Worm (Caenorhabditis elegans) whole organism, L3 larva: ENCODE results near the gene gbas-1.

Experiments
- ceh-82 ChIP-seq: fragments of 150-350 bp; optimal IDR thresholded peaks from 2 replicates; lab custom pipeline; 2014; ENCODE audit warnings: missing biosample characterization, missing genetic modification characterization
- egl-27 ChIP-seq: sonication (generic microtip); optimal IDR thresholded peaks from 4 replicates; lab custom pipeline; 2017; ENCODE audit warnings: missing biosample characterization, missing genetic modification reagents, missing genetic modification characterization
- elt-3 ChIP-seq, 3 experiments: fragments of 150-350 bp in 1 of 3; sonication (generic microtip) in 2 of 3; optimal IDR thresholded peaks; 2 replicates in 2 of 3; 4 replicates in 1 of 3; lab custom pipeline; 2014 to 2017; ENCODE audit warnings: missing biosample characterization in 3 of 3, missing genetic modification characterization in 3 of 3
- mdl-1 ChIP-seq: fragments of 150-350 bp; optimal IDR thresholded peaks from 2 replicates; lab custom pipeline; 2014; ENCODE audit warnings: missing biosample characterization, missing genetic modification characterization
- nfya-1 ChIP-seq: sonication (generic microtip); optimal IDR thresholded peaks from 2 replicates; lab custom pipeline; 2017; ENCODE audit warnings: missing genetic modification characterization, mild to moderate bottlenecking, missing compliant biosample characterization, antibody characterized with exemption, moderate library complexity; ENCODE audit not compliant: insufficient read depth
- nhr-12 ChIP-seq: fragments of 150-350 bp; optimal IDR thresholded peaks from 2 replicates; lab custom pipeline; 2014; ENCODE audit warnings: missing biosample characterization, missing genetic modification characterization
- nhr-43 ChIP-seq: sonication (generic microtip); optimal IDR thresholded peaks from 2 replicates; lab custom pipeline; 2016; ENCODE audit warnings: mild to moderate bottlenecking, missing genetic modification characterization, missing compliant biosample characterization; ENCODE audit not compliant: poor library complexity, severe bottlenecking
- nhr-67 ChIP-seq: fragments of 150-350 bp; optimal IDR thresholded peaks from 2 replicates; lab custom pipeline; 2014; ENCODE audit warnings: missing biosample characterization, missing genetic modification characterization
- nhr-76 ChIP-seq: fragments of 150-350 bp; sonication (generic microtip); optimal IDR thresholded peaks from 5 replicates; lab custom pipeline; 2014; ENCODE audit warnings: missing biosample characterization, missing genetic modification characterization
- nhr-77 ChIP-seq: fragments of 150-350 bp; optimal IDR thresholded peaks from 2 replicates; lab custom pipeline; 2014; ENCODE audit warnings: missing biosample characterization, missing genetic modification characterization
- sea-2 ChIP-seq: fragments of 150-350 bp; sonication (generic microtip); optimal IDR thresholded peaks from 4 replicates; lab custom pipeline; 2014; ENCODE audit warnings: missing biosample characterization, missing genetic modification reagents, missing genetic modification characterization
- snpc-4 ChIP-seq: fragments of 150-350 bp; optimal IDR thresholded peaks from 2 replicates; lab custom pipeline; 2014; ENCODE audit warnings: missing biosample characterization, missing genetic modification characterization
- unc-39 ChIP-seq: sonication (generic microtip); optimal IDR thresholded peaks from 4 replicates; lab custom pipeline; 2017; ENCODE audit warnings: missing biosample characterization, missing genetic modification characterization

DNA sequence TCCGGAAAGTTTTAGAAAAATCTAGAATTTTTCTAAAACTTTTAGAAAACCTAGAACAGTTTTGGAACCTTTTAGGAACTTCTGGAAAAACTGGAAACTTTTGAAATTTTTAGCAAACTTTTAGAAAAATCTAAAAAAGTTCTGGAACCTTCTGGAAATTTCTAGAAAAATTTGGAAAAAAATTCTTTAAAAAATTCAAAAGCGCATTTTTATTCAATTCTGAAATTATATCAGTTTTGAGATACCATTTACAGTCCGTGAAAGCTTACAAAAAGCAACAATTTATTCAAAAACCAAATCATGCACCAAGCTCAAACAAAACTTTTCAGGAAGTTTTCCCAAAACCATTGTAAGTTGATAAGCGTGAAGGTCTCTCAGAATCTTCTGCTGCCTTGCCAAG lies 33.5 kb downstream of the gbas-1 start, which contains the start of gene K02F6.4:
- TF ChIP-seq elt-3 (tag; optimal IDR thresholded peaks at IDR 0.05; lab: Kevin White, UChicago): no peak
- no peak for TF ChIP-seq unc-39
- TF ChIP-seq nhr-43 (tag; lab: Kevin White, UChicago): no peak
- no peak for TF ChIP-seq egl-27 (tag; lab: Kevin White, UChicago)
- TF ChIP-seq nfya-1 (tag; lab: Kevin White, UChicago): no peak
- TF ChIP-seq nhr-76 (tag; lab: Kevin White, UChicago): no peak
- TF ChIP-seq mdl-1 (tag; lab: Kevin White, UChicago): no peak
- TF ChIP-seq snpc-4 (tag; lab: Kevin White, UChicago): no peak
- TF ChIP-seq ceh-82 (tag; lab: Kevin White, UChicago): no peak
- no peak for TF ChIP-seq nhr-67 (tag; lab: Kevin White, UChicago)
- TF ChIP-seq sea-2 (GFP tag; lab: Kevin White, UChicago): no peak
- TF ChIP-seq nhr-77 (tag; lab: Kevin White, UChicago): no peak
- no peak for TF ChIP-seq nhr-12
